Fruit fly (Drosophila melanogaster) whole organism, embryonic: Measurements from ENCODE around the gene CG32537.
A peak's percentile ranks its signal among the peaks of the same experiment; 100 is the strongest.

ENCODE experiments used
- Bdp1 ChIP-seq: fragments of 200-800 bp; sonication (Bioruptor generic); optimal IDR thresholded peaks from 3 replicates; lab custom pipeline; 2016; ENCODE audit warnings: missing biosample characterization, missing genetic modification characterization
- CG10543 ChIP-seq: fragments of 200-800 bp; sonication (Bioruptor generic); optimal IDR thresholded peaks from 3 replicates; lab custom pipeline; 2017; ENCODE audit warnings: missing biosample characterization, mild to moderate bottlenecking, missing genetic modification characterization, moderate library complexity
- CG10979 ChIP-seq: fragments of 200-800 bp; sonication (Bioruptor generic); optimal IDR thresholded peaks from 2 replicates; lab custom pipeline; 2018; ENCODE audit warnings: missing biosample characterization, mild to moderate bottlenecking, missing genetic modification characterization, moderate library complexity
- CG11398 ChIP-seq: fragments of 200-800 bp; sonication (Bioruptor generic); optimal IDR thresholded peaks from 2 replicates; lab custom pipeline; 2016; ENCODE audit warnings: missing biosample characterization, missing genetic modification characterization
- CG11696 ChIP-seq: fragments of 200-800 bp; sonication (Bioruptor generic); IDR thresholded peaks from 2 replicates; pipeline ENCODE4 v1.3.6; 2022; ENCODE audit warnings: missing biosample characterization, missing genetic modification characterization
- CG12104 ChIP-seq: fragments of 200-800 bp; sonication (Bioruptor generic); optimal IDR thresholded peaks from 3 replicates; lab custom pipeline; 2016; ENCODE audit warnings: missing biosample characterization, missing genetic modification characterization
- CG12299 ChIP-seq: fragments of 200-800 bp; sonication (Bioruptor generic); optimal IDR thresholded peaks from 2 replicates; lab custom pipeline; 2018; ENCODE audit warnings: missing biosample characterization, mild to moderate bottlenecking, missing genetic modification characterization
- CG13424 ChIP-seq: fragments of 200-800 bp; sonication (Bioruptor generic); optimal IDR thresholded peaks from 2 replicates; lab custom pipeline; 2019; ENCODE audit warnings: missing biosample characterization, mild to moderate bottlenecking, missing genetic modification characterization, moderate library complexity
- CG15269 ChIP-seq: fragments of 200-800 bp; sonication (Bioruptor generic); optimal IDR thresholded peaks from 2 replicates; lab custom pipeline; 2018; ENCODE audit warnings: missing biosample characterization, mild to moderate bottlenecking, missing genetic modification characterization, moderate library complexity
- CG1602 ChIP-seq: fragments of 200-800 bp; sonication (Bioruptor generic); optimal IDR thresholded peaks from 3 replicates; lab custom pipeline; 2016; ENCODE audit warnings: missing biosample characterization, missing genetic modification characterization
- CG16815 ChIP-seq: fragments of 200-800 bp; sonication (Bioruptor generic); optimal IDR thresholded peaks from 3 replicates; lab custom pipeline; 2017; ENCODE audit warnings: missing biosample characterization, mild to moderate bottlenecking, missing genetic modification characterization
- CG17568 ChIP-seq: fragments of 200-800 bp; sonication (Bioruptor generic); optimal IDR thresholded peaks from 2 replicates; lab custom pipeline; 2018; ENCODE audit warnings: missing biosample characterization, mild to moderate bottlenecking, missing genetic modification characterization, moderate library complexity
- CG1832 ChIP-seq: fragments of 200-800 bp; sonication (Bioruptor generic); optimal IDR thresholded peaks from 2 replicates; lab custom pipeline; 2017; ENCODE audit warnings: missing biosample characterization, mild to moderate bottlenecking, missing genetic modification characterization, inconsistent platforms
- CG30431 ChIP-seq: fragments of 200-800 bp; sonication (Bioruptor generic); optimal IDR thresholded peaks from 2 replicates; lab custom pipeline; 2017; ENCODE audit warnings: missing biosample characterization, missing genetic modification characterization
- CG3065 ChIP-seq: fragments of 200-800 bp; sonication (Bioruptor generic); optimal IDR thresholded peaks from 2 replicates; lab custom pipeline; 2016; ENCODE audit warnings: missing biosample characterization, missing genetic modification characterization
- CG32772 ChIP-seq: fragments of 200-800 bp; sonication (Bioruptor generic); IDR thresholded peaks from 2 replicates; pipeline ENCODE4 v1.3.6; 2022; ENCODE audit warnings: missing biosample characterization, missing genetic modification characterization
- CG3838 ChIP-seq: fragments of 200-800 bp; sonication (Bioruptor generic); optimal IDR thresholded peaks from 3 replicates; lab custom pipeline; 2016; ENCODE audit warnings: missing biosample characterization, missing genetic modification characterization
- CG7271 ChIP-seq: fragments of 200-800 bp; sonication (Bioruptor generic); optimal IDR thresholded peaks from 2 replicates; lab custom pipeline; 2018; ENCODE audit warnings: missing biosample characterization, mild to moderate bottlenecking, missing genetic modification characterization, moderate library complexity
- CG8388 ChIP-seq: fragments of 200-800 bp; sonication (Bioruptor generic); optimal IDR thresholded peaks from 2 replicates; lab custom pipeline; 2019; ENCODE audit warnings: missing biosample characterization, mild to moderate bottlenecking, missing genetic modification characterization, moderate library complexity
- CG9932 ChIP-seq: fragments of 200-800 bp; sonication (Bioruptor generic); IDR thresholded peaks from 2 replicates; pipeline ENCODE4 v1.3.6; 2022; ENCODE audit warnings: missing biosample characterization, missing genetic modification characterization
- CoRest ChIP-seq: fragments of 200-800 bp; sonication (Bioruptor generic); optimal IDR thresholded peaks from 3 replicates; lab custom pipeline; 2018; ENCODE audit warnings: missing biosample characterization, mild to moderate bottlenecking, missing genetic modification characterization, moderate library complexity
- Dbx ChIP-seq: fragments of 200-800 bp; sonication (Bioruptor generic); IDR thresholded peaks from 3 replicates; pipeline ENCODE4 v1.3.6; 2022; ENCODE audit warnings: missing biosample characterization, missing genetic modification characterization
- Dek ChIP-seq: fragments of 200-800 bp; sonication (Bioruptor generic); optimal IDR thresholded peaks from 3 replicates; lab custom pipeline; 2019; ENCODE audit warnings: missing biosample characterization, mild to moderate bottlenecking, missing genetic modification characterization, moderate library complexity
- Dip3 ChIP-seq: fragments of 200-800 bp; sonication (Bioruptor generic); optimal IDR thresholded peaks from 3 replicates; lab custom pipeline; 2016; ENCODE audit warnings: missing biosample characterization, missing genetic modification characterization
- E2f1 ChIP-seq: fragments of 200-800 bp; sonication (Bioruptor generic); IDR thresholded peaks from 2 replicates; pipeline ENCODE4 v1.3.6; 2022; ENCODE audit warnings: missing biosample characterization, missing genetic modification characterization
- Gug ChIP-seq: fragments of 200-800 bp; sonication (Bioruptor generic); IDR thresholded peaks from 4 replicates; pipeline ENCODE4 v1.3.6; 2022; ENCODE audit warnings: missing biosample characterization, missing genetic modification characterization
- HLH4C ChIP-seq: fragments of 200-800 bp; sonication (Bioruptor generic); IDR thresholded peaks from 3 replicates; pipeline ENCODE4 v1.3.6; 2022; ENCODE audit warnings: missing biosample characterization, missing genetic modification characterization; ENCODE audit not compliant: partially characterized antibody
- Hey ChIP-seq: fragments of 200-800 bp; sonication (Bioruptor generic); optimal IDR thresholded peaks from 3 replicates; lab custom pipeline; 2018; ENCODE audit warnings: missing biosample characterization, mild to moderate bottlenecking, missing genetic modification characterization
- Hsf ChIP-seq: fragments of 200-800 bp; sonication (Bioruptor generic); optimal IDR thresholded peaks from 3 replicates; lab custom pipeline; 2016; ENCODE audit warnings: missing biosample characterization, missing genetic modification characterization
- Med ChIP-seq: fragments of 200-800 bp; sonication (Bioruptor generic); peaks from one replicate; lab custom pipeline; 2016; ENCODE audit warnings: missing biosample characterization, missing genetic modification characterization, mild to moderate bottlenecking, inconsistent platforms, moderate library complexity
- Mrtf ChIP-seq: fragments of 200-800 bp; sonication (Bioruptor generic); IDR thresholded peaks from 3 replicates; pipeline ENCODE4 v1.3.6; 2022; ENCODE audit warnings: missing biosample characterization, missing genetic modification characterization
- NC2α ChIP-seq: fragments of 200-800 bp; sonication (Bioruptor generic); optimal IDR thresholded peaks from 2 replicates; lab custom pipeline; 2016; ENCODE audit warnings: missing biosample characterization, missing genetic modification characterization
- Nf-YB ChIP-seq: fragments of 200-800 bp; sonication (Bioruptor generic); optimal IDR thresholded peaks from 3 replicates; lab custom pipeline; 2019; ENCODE audit warnings: missing biosample characterization, mild to moderate bottlenecking, missing genetic modification characterization, moderate library complexity
- Side ChIP-seq: fragments of 200-800 bp; sonication (Bioruptor generic); optimal IDR thresholded peaks from 2 replicates; lab custom pipeline; 2016; ENCODE audit warnings: missing biosample characterization, missing genetic modification characterization
- Taf1 ChIP-seq: fragments of 200-800 bp; sonication (Bioruptor generic); IDR thresholded peaks from 2 replicates; pipeline ENCODE4 v1.3.6; 2022; ENCODE audit warnings: missing biosample characterization, missing genetic modification characterization
- bcd ChIP-seq: fragments of 200-800 bp; sonication (Bioruptor generic); optimal IDR thresholded peaks from 2 replicates; lab custom pipeline; 2017; ENCODE audit warnings: missing biosample characterization, mild to moderate bottlenecking, missing genetic modification characterization
- ci ChIP-seq: fragments of 200-800 bp; sonication (Bioruptor generic); IDR thresholded peaks from 3 replicates; pipeline ENCODE4 v1.3.6; 2022; ENCODE audit warnings: missing biosample characterization, missing genetic modification characterization
- corto ChIP-seq: fragments of 200-800 bp; sonication (Bioruptor generic); optimal IDR thresholded peaks from 2 replicates; lab custom pipeline; 2016; ENCODE audit warnings: missing biosample characterization, mild to moderate bottlenecking, missing genetic modification characterization, moderate library complexity
- dysf ChIP-seq: fragments of 200-800 bp; sonication (Bioruptor generic); IDR thresholded peaks from 3 replicates; pipeline ENCODE4 v1.3.6; 2022; ENCODE audit warnings: missing biosample characterization, missing genetic modification characterization
- exex ChIP-seq: fragments of 200-800 bp; sonication (Bioruptor generic); optimal IDR thresholded peaks from 4 replicates; lab custom pipeline; 2018; ENCODE audit warnings: missing biosample characterization, mild to moderate bottlenecking, missing genetic modification characterization, moderate library complexity
- fru ChIP-seq: fragments of >200 bp; optimal IDR thresholded peaks from 2 replicates; lab custom pipeline; 2017
- ftz-f1 ChIP-seq: fragments of 200-800 bp; sonication (Bioruptor generic); optimal IDR thresholded peaks from 2 replicates; lab custom pipeline; 2016; ENCODE audit warnings: missing biosample characterization, missing genetic modification characterization
- jumu ChIP-seq: fragments of 200-800 bp; sonication (Bioruptor generic); optimal IDR thresholded peaks from 3 replicates; lab custom pipeline; 2016; ENCODE audit warnings: missing biosample characterization, missing genetic modification characterization
- lov ChIP-seq, 2 experiments: fragments of 200-800 bp in 1 of 2; fragments of >200 bp in 1 of 2; sonication (Bioruptor generic) in 1 of 2; IDR thresholded peaks in 1 of 2; optimal IDR thresholded peaks in 1 of 2; 2 replicates in 1 of 2; 3 replicates in 1 of 2; pipeline versions ENCODE4 v1.3.6 to Lab custom; 2017 to 2022; ENCODE audit warnings: missing biosample characterization in 1 of 2, missing genetic modification characterization in 1 of 2
- nerfin-1 ChIP-seq: fragments of 200-800 bp; sonication (Bioruptor generic); optimal IDR thresholded peaks from 3 replicates; lab custom pipeline; 2019; ENCODE audit warnings: missing biosample characterization, mild to moderate bottlenecking, missing genetic modification characterization, moderate library complexity
- pum ChIP-seq: fragments of 200-800 bp; sonication (Bioruptor generic); optimal IDR thresholded peaks from 2 replicates; lab custom pipeline; 2016; ENCODE audit warnings: missing biosample characterization, missing genetic modification characterization
- sima ChIP-seq: fragments of 200-800 bp; sonication (Bioruptor generic); optimal IDR thresholded peaks from 2 replicates; lab custom pipeline; 2016; ENCODE audit warnings: missing biosample characterization, missing genetic modification characterization
- stc ChIP-seq: fragments of 200-800 bp; sonication (Bioruptor generic); IDR thresholded peaks from 2 replicates; pipeline ENCODE4 v1.3.6; 2022; ENCODE audit warnings: missing biosample characterization, missing genetic modification characterization
- tap ChIP-seq: fragments of 200-800 bp; optimal IDR thresholded peaks from 3 replicates; lab custom pipeline; 2019; ENCODE audit warnings: missing biosample characterization, mild to moderate bottlenecking, missing genetic modification characterization, moderate library complexity
- toy ChIP-seq: fragments of 200-800 bp; sonication (Bioruptor generic); IDR thresholded peaks from 2 replicates; pipeline ENCODE4 v1.3.6; 2022; ENCODE audit warnings: missing biosample characterization, missing genetic modification characterization
- unpg ChIP-seq: fragments of 200-800 bp; sonication (Bioruptor generic); optimal IDR thresholded peaks from 3 replicates; lab custom pipeline; 2018; ENCODE audit warnings: missing biosample characterization, mild to moderate bottlenecking, missing genetic modification characterization, moderate library complexity
- yki ChIP-seq: fragments of >200 bp; optimal IDR thresholded peaks from 3 replicates; lab custom pipeline; 2018

The CG32537 gene

dm6 chrX:19298785-19299114, 22.4 kb upstream of the CG32537 start (continued):
- TF ChIP-seq CG13424, result peak; percentile 44
- no peak for TF ChIP-seq HLH4C (GFP tag; lab: Robert Waterston, UW)
- no peak for TF ChIP-seq exex (tag; lab: Kevin White, UChicago)
- peak; percentile 8 for TF ChIP-seq sima (GFP tag; lab: Kevin White, UChicago)
- peak; percentile 51; the same call in 1 of the 2 replicates for TF ChIP-seq CG9932
- 0 out of 2 replicates have a peak, but pooled peaks have one; percentile 15 for TF ChIP-seq Taf1 (GFP tag; lab: Robert Waterston, UW)
- TF ChIP-seq CG11398 (GFP tag; lab: Kevin White, UChicago), result no peak
- TF ChIP-seq CG15269 (tag; lab: Kevin White, UChicago), result peak; percentile 50
- no peak for TF ChIP-seq CG1602
- peak; percentile 71 for TF ChIP-seq stc (GFP tag; lab: Robert Waterston, UW)
- TF ChIP-seq Dek, result peak; percentile 38
- no peak for TF ChIP-seq Hey
- TF ChIP-seq Dip3 (GFP tag; lab: Kevin White, UChicago), result peak; percentile 37
- TF ChIP-seq CoRest (tag; lab: Kevin White, UChicago), result peak; percentile 30
- TF ChIP-seq Nf-YB (GFP tag; lab: Kevin White, UChicago), result no peak
- TF ChIP-seq CG1832 (GFP tag; lab: Kevin White, UChicago), result no peak
- peak; percentile 37 for TF ChIP-seq jumu (GFP tag; lab: Kevin White, UChicago)
- TF ChIP-seq CG7271 (tag; lab: Kevin White, UChicago), result no peak
- TF ChIP-seq CG10979 (tag; lab: Kevin White, UChicago), result peak; percentile 55
- no peak for TF ChIP-seq Bdp1 (GFP tag; lab: Kevin White, UChicago)
- TF ChIP-seq dysf (GFP tag; lab: Robert Waterston, UW), result peak; percentile 63; the same call in 2 of the 3 replicates
- TF ChIP-seq CG16815 (GFP tag; lab: Kevin White, UChicago), result peak; percentile 17
- no peak for TF ChIP-seq CG12299 (tag; lab: Kevin White, UChicago)
- peak; percentile 60 for TF ChIP-seq CG17568
- TF ChIP-seq Gug, result peak; percentile 37; the same call in 1 of the 4 replicates
- TF ChIP-seq Side (GFP tag; lab: Kevin White, UChicago), result no peak
- TF ChIP-seq Med (GFP tag; lab: Kevin White, UChicago), result peak; percentile 91
- TF ChIP-seq ftz-f1 (GFP tag; lab: Kevin White, UChicago), result no peak
- TF ChIP-seq CG3838 (GFP tag; lab: Kevin White, UChicago), result peak; percentile 3
- no peak for TF ChIP-seq CG12104 (GFP tag; lab: Kevin White, UChicago)
- peak; percentile 35 for TF ChIP-seq tap (tag; lab: Kevin White, UChicago)
- peak; percentile 23 for TF ChIP-seq CG8388 (GFP tag; lab: Kevin White, UChicago)
- peak; percentile 61 for TF ChIP-seq E2f1
- peak; percentile 41; the same call in 1 of the 2 replicates for TF ChIP-seq CG11696 (GFP tag; lab: Robert Waterston, UW)
- no peak for TF ChIP-seq NC2α (GFP tag; lab: Kevin White, UChicago)
- no peak for TF ChIP-seq corto
- no peak for TF ChIP-seq CG10543 (GFP tag; lab: Kevin White, UChicago)
- TF ChIP-seq CG32772 (GFP tag; lab: Robert Waterston, UW), result peak; percentile 31; the same call in 1 of the 2 replicates
- TF ChIP-seq CG30431 (GFP tag; lab: Kevin White, UChicago), result no peak
- TF ChIP-seq ci (GFP tag; lab: Robert Waterston, UW), result peak; percentile 82
- TF ChIP-seq CG3065 (GFP tag; lab: Kevin White, UChicago), result no peak
- no peak for TF ChIP-seq lov (optimal IDR thresholded peaks at IDR 0.05; lab: Kevin White, UChicago)
- peak; percentile 60; the same call in 1 of the 3 replicates for TF ChIP-seq lov (GFP tag; IDR thresholded peaks at IDR 0.05; lab: Robert Waterston, UW)
- no peak for TF ChIP-seq nerfin-1
- TF ChIP-seq fru (lab: Kevin White, UChicago), result no peak
- TF ChIP-seq unpg (GFP tag; lab: Kevin White, UChicago), result peak; percentile 65
- peak; percentile 15 for TF ChIP-seq bcd (GFP tag; lab: Kevin White, UChicago)
- peak; percentile 81 for TF ChIP-seq yki (lab: Kevin White, UChicago)
- peak; percentile 55; the same call in 2 of the 3 replicates for TF ChIP-seq Dbx
- no peak for TF ChIP-seq toy (GFP tag; lab: Robert Waterston, UW)
- TF ChIP-seq Mrtf, result 0 out of 3 replicates have a peak, but pooled peaks have one; percentile 50
- peak; percentile 32 for TF ChIP-seq Hsf (GFP tag; lab: Kevin White, UChicago)
- peak; percentile 29 for TF ChIP-seq pum (GFP tag; lab: Kevin White, UChicago)
